Worm (Caenorhabditis elegans): ENCODE measurements around the gene nas-21.

- TF ChIP-seq ceh-14 (tag; optimal IDR thresholded peaks at IDR 0.05): no peak
- no peak for TF ChIP-seq pha-4 (tag; optimal IDR thresholded peaks at IDR 0.05)
- no peak for TF ChIP-seq fkh-10 (GFP tag; optimal IDR thresholded peaks at IDR 0.05)
- TF ChIP-seq pat-9 (tag; optimal IDR thresholded peaks at IDR 0.05): no peak
- TF ChIP-seq lin-11 (tag; optimal IDR thresholded peaks at IDR 0.05): no peak
- no peak for TF ChIP-seq ceh-45 (GFP tag; IDR thresholded peaks at IDR 0.05)
- no peak for TF ChIP-seq T23F11.4 (GFP tag; optimal IDR thresholded peaks at IDR 0.05)
- TF ChIP-seq hlh-15 (tag; optimal IDR thresholded peaks at IDR 0.05): no peak
- TF ChIP-seq elt-2 (tag; optimal IDR thresholded peaks at IDR 0.05): no peak
- no peak for TF ChIP-seq tbx-2 (tag; optimal IDR thresholded peaks at IDR 0.05)
- no peak for TF ChIP-seq nhr-232 (tag; optimal IDR thresholded peaks at IDR 0.05)
- no peak for TF ChIP-seq dmd-4 (tag; optimal IDR thresholded peaks at IDR 0.05; ENCODE audit: borderline replicate concordance)
- no peak for TF ChIP-seq pqm-1 (tag; optimal IDR thresholded peaks at IDR 0.05)
- TF ChIP-seq nhr-11 (tag; optimal IDR thresholded peaks at IDR 0.05): no peak
Measured at ce11 chrV:11516141-11516591, 43.8 kb downstream of the nas-21 start, which contains the start of gene sdz-8.
